ENCODE assay signal across 7 worm cellular contexts in genomic region chrII:13739423-13739822, ce11.
TF ChIP-seq lines count a peak whose summit lies in the region.

No protein-coding gene starts in this region.

TF ChIP-seq in whole organism, L1 larva, 84 proteins besides CTCF, POLR2A, EP300 and RAD21 (continues in another document):
- TF ChIP-seq nhr-85 (tag; lab: Kevin White, UChicago) (peak; percentile 11), fkh-4 (tag; optimal IDR thresholded peaks at IDR 0.05; lab: Kevin White, UChicago; ENCODE audit: borderline replicate concordance) (no peak), C34B4.2 (tag; optimal IDR thresholded peaks at IDR 0.05; lab: Kevin White, UChicago) (no peak), lsy-2 (tag; optimal IDR thresholded peaks at IDR 0.05; lab: Kevin White, UChicago) (peak in 1 of 2 experiments; percentile 34), efl-1 (optimal IDR thresholded peaks at IDR 0.05; lab: Kevin White, UChicago) (peak; percentile 11 to 13), efl-1 (GFP tag; optimal IDR thresholded peaks at IDR 0.05 in 1 of 2; lab: Kevin White, UChicago) (no peak), isw-1 (GFP tag; IDR thresholded peaks at IDR 0.05; lab: Robert Waterston, UW) (no peak), nhr-84 (tag; optimal IDR thresholded peaks at IDR 0.05; lab: Kevin White, UChicago) (no peak), egl-27 (tag; optimal IDR thresholded peaks at IDR 0.05; lab: Kevin White, UChicago) (no peak), unc-130 (tag; optimal IDR thresholded peaks at IDR 0.05; lab: Kevin White, UChicago) (peak; percentile 0), ceh-8 (GFP tag; optimal IDR thresholded peaks at IDR 0.05; lab: Kevin White, UChicago) (no peak), mab-9 (GFP tag; IDR thresholded peaks at IDR 0.05; lab: Robert Waterston, UW) (no peak), unc-30 (tag; optimal IDR thresholded peaks at IDR 0.05; lab: Kevin White, UChicago) (no peak)

TF ChIP-seq in whole organism, L2 larva, 48 proteins besides CTCF, POLR2A, EP300 and RAD21:
- peak; percentile 23 for TF ChIP-seq unc-55 (GFP tag; optimal IDR thresholded peaks at IDR 0.05; lab: Kevin White, UChicago)
- peak in 1 of 2 experiments; percentile 22 for TF ChIP-seq lsy-2 (tag; optimal IDR thresholded peaks at IDR 0.05; lab: Kevin White, UChicago)
- no peak for TF ChIP-seq peb-1 (tag; optimal IDR thresholded peaks at IDR 0.05; lab: Kevin White, UChicago)
- peak; percentile 7 for TF ChIP-seq nhr-25 (tag; optimal IDR thresholded peaks at IDR 0.05; lab: Kevin White, UChicago)
- peak; percentile 12 for TF ChIP-seq nhr-129 (tag; optimal IDR thresholded peaks at IDR 0.05; lab: Kevin White, UChicago)
- no peak for TF ChIP-seq sma-9 (GFP tag; optimal IDR thresholded peaks at IDR 0.05; lab: Kevin White, UChicago)
- TF ChIP-seq sma-9 (tag; optimal IDR thresholded peaks at IDR 0.05; lab: Kevin White, UChicago), result no peak
TF ChIP-seq in whole organism, L2 larva: peak in this region for 4.

TF ChIP-seq in whole organism, L3 larva, 47 proteins besides CTCF, POLR2A, EP300 and RAD21:
- TF ChIP-seq pqm-1 (tag; optimal IDR thresholded peaks at IDR 0.05; lab: Kevin White, UChicago) (no peak), nhr-43 (tag; optimal IDR thresholded peaks at IDR 0.05; lab: Kevin White, UChicago; ENCODE audit: poor library complexity, severe bottlenecking) (no peak), nhr-76 (tag; optimal IDR thresholded peaks at IDR 0.05; lab: Kevin White, UChicago) (no peak), nhr-237 (tag; optimal IDR thresholded peaks at IDR 0.05; lab: Kevin White, UChicago) (no peak), zag-1 (tag; optimal IDR thresholded peaks at IDR 0.05; lab: Kevin White, UChicago) (no peak), nfya-1 (tag; optimal IDR thresholded peaks at IDR 0.05; lab: Kevin White, UChicago; ENCODE audit: insufficient read depth) (peak; percentile 22), pha-4 (tag; optimal IDR thresholded peaks at IDR 0.05; lab: Kevin White, UChicago) (peak; percentile 63), lin-39 (tag; optimal IDR thresholded peaks at IDR 0.05; lab: Kevin White, UChicago) (peak; percentile 15)

TF ChIP-seq in whole organism, L4 larva, 104 proteins besides CTCF, POLR2A, EP300 and RAD21:
- TF ChIP-seq aha-1 (tag; lab: Kevin White, UChicago), result peak; percentile 83
- no peak for TF ChIP-seq aly-2 (tag; optimal IDR thresholded peaks at IDR 0.05; lab: Kevin White, UChicago)
TF ChIP-seq in whole organism, L4 larva: peak in this region for 1.

TF ChIP-seq in whole organism, early embryonic, 17 proteins besides CTCF, POLR2A, EP300 and RAD21:
- TF ChIP-seq ceh-36 (tag; optimal IDR thresholded peaks at IDR 0.05; lab: Kevin White, UChicago) (peak; percentile 22), ceh-13 (GFP tag; optimal IDR thresholded peaks at IDR 0.05; lab: Kevin White, UChicago) (no peak)
TF ChIP-seq in whole organism, early embryonic: peak in this region for 1.

TF ChIP-seq in whole organism, late embryonic, 69 proteins besides CTCF, POLR2A, EP300 and RAD21:
- TF ChIP-seq pha-4 (tag; optimal IDR thresholded peaks at IDR 0.05; lab: Kevin White, UChicago), result no peak
- TF ChIP-seq sox-2 (GFP tag; IDR thresholded peaks at IDR 0.05; lab: Robert Waterston, UW), result no peak
- no peak for TF ChIP-seq K09A11.1 (tag; optimal IDR thresholded peaks at IDR 0.05; lab: Kevin White, UChicago; ENCODE audit: insufficient read depth)
- no peak for TF ChIP-seq hlh-8 (tag; optimal IDR thresholded peaks at IDR 0.05; lab: Kevin White, UChicago)
- TF ChIP-seq hlh-13 (GFP tag; optimal IDR thresholded peaks at IDR 0.05; lab: Kevin White, UChicago), result no peak
- TF ChIP-seq ceh-31 (tag; optimal IDR thresholded peaks at IDR 0.05; lab: Kevin White, UChicago), result no peak
- TF ChIP-seq unc-42 (tag; optimal IDR thresholded peaks at IDR 0.05; lab: Kevin White, UChicago), result no peak
- TF ChIP-seq che-1 (tag; optimal IDR thresholded peaks at IDR 0.05; lab: Kevin White, UChicago), result no peak
- no peak for TF ChIP-seq pha-2 (tag; optimal IDR thresholded peaks at IDR 0.05; lab: Kevin White, UChicago)
- no peak for TF ChIP-seq madf-2 (tag; optimal IDR thresholded peaks at IDR 0.05; lab: Kevin White, UChicago)
- TF ChIP-seq nfya-1 (tag; optimal IDR thresholded peaks at IDR 0.05; lab: Kevin White, UChicago), result peak; percentile 29
- peak; percentile 79 for TF ChIP-seq pax-1 (tag; optimal IDR thresholded peaks at IDR 0.05; lab: Kevin White, UChicago)
- no peak for TF ChIP-seq ceh-19 (GFP tag; optimal IDR thresholded peaks at IDR 0.05; lab: Kevin White, UChicago)
- no peak for TF ChIP-seq unc-55 (GFP tag; optimal IDR thresholded peaks at IDR 0.05; lab: Kevin White, UChicago)
- no peak for TF ChIP-seq ceh-45 (GFP tag; IDR thresholded peaks at IDR 0.05; lab: Robert Waterston, UW)
- no peak for TF ChIP-seq C38D4.7 (GFP tag; optimal IDR thresholded peaks at IDR 0.05; lab: Kevin White, UChicago)
- no peak for TF ChIP-seq Y22D7AL.16 (tag; optimal IDR thresholded peaks at IDR 0.05; lab: Kevin White, UChicago)

TF ChIP-seq in whole organism, mixed stage, embryonic, 35 proteins besides CTCF, POLR2A, EP300 and RAD21:
- TF ChIP-seq unc-120 (tag; optimal IDR thresholded peaks at IDR 0.05; lab: Kevin White, UChicago; ENCODE audit: poor library complexity, severe bottlenecking) (no peak), zip-8 (tag; optimal IDR thresholded peaks at IDR 0.05; lab: Kevin White, UChicago) (no peak), ceh-39 (tag; optimal IDR thresholded peaks at IDR 0.05; lab: Kevin White, UChicago) (no peak), mep-1 (tag; optimal IDR thresholded peaks at IDR 0.05; lab: Kevin White, UChicago) (no peak), ceh-83 (GFP tag; optimal IDR thresholded peaks at IDR 0.05; lab: Kevin White, UChicago) (no peak), blmp-1 (tag; optimal IDR thresholded peaks at IDR 0.05; lab: Kevin White, UChicago) (no peak), nhr-12 (tag; optimal IDR thresholded peaks at IDR 0.05; lab: Kevin White, UChicago) (no peak), sptf-1 (tag; optimal IDR thresholded peaks at IDR 0.05; lab: Kevin White, UChicago) (no peak), cnd-1 (tag; optimal IDR thresholded peaks at IDR 0.05; lab: Kevin White, UChicago) (peak; percentile 57), M03D4.4 (tag; optimal IDR thresholded peaks at IDR 0.05; lab: Kevin White, UChicago) (no peak), flh-1 (GFP tag; optimal IDR thresholded peaks at IDR 0.05; lab: Kevin White, UChicago) (no peak), ham-2 (GFP tag; optimal IDR thresholded peaks at IDR 0.05; lab: Kevin White, UChicago) (no peak), unc-62 (GFP tag; optimal IDR thresholded peaks at IDR 0.05; lab: Kevin White, UChicago) (no peak), pha-4 (tag; optimal IDR thresholded peaks at IDR 0.05; lab: Kevin White, UChicago) (peak; percentile 16), unc-39 (tag; optimal IDR thresholded peaks at IDR 0.05; lab: Kevin White, UChicago) (no peak), sem-2 (GFP tag; optimal IDR thresholded peaks at IDR 0.05; lab: Kevin White, UChicago) (no peak), hlh-1 (tag; optimal IDR thresholded peaks at IDR 0.05; lab: Kevin White, UChicago) (peak; percentile 47), nhr-28 (tag; optimal IDR thresholded peaks at IDR 0.05; lab: Kevin White, UChicago) (no peak), mls-2 (tag; optimal IDR thresholded peaks at IDR 0.05; lab: Kevin White, UChicago) (no peak), nhr-76 (tag; optimal IDR thresholded peaks at IDR 0.05; lab: Kevin White, UChicago) (no peak)

Comparison
In these comparisons a context has a peak if more than half of its experiments do, and no peak if none do; other contexts are left out.
1. Of the 29 proteins assayed by ChIP-seq in both whole organism, L4 larva and whole organism, L1 larva: peak only in whole organism, L4 larva: aha-1; only in whole organism, L1 larva: mep-1, nhr-77 and unc-130; in both: none; in neither: 23; mixed calls (peak in some experiments, not most) for 2.